Worm (Caenorhabditis elegans) whole organism, L4 larva: ENCODE results near the gene seld-1.
A peak's percentile ranks its signal among the peaks of the same experiment; 100 is the strongest.
"Not testable (repeated sequence)": the region's sequence is repeated elsewhere in the genome, so short reads cannot be mapped to it uniquely, and the experiment has no call there.

ENCODE experiments used
- hlh-30 ChIP-seq: sonication (generic microtip); optimal IDR thresholded peaks from 2 replicates; lab custom pipeline; 2017; ENCODE audit warnings: antibody characterized with exemption, mild to moderate bottlenecking, missing genetic modification characterization, missing compliant biosample characterization; ENCODE audit not compliant: insufficient read depth
- sdz-12 ChIP-seq: fragments of 200-800 bp; sonication (Bioruptor generic); optimal IDR thresholded peaks from 2 replicates; lab custom pipeline; 2018; ENCODE audit warnings: mild to moderate bottlenecking, missing genetic modification characterization, missing compliant biosample characterization
- skn-1 ChIP-seq: fragments of 150-350 bp; optimal IDR thresholded peaks from 2 replicates; lab custom pipeline; 2014; ENCODE audit warnings: missing biosample characterization, missing genetic modification characterization
- snpc-1.2 ChIP-seq: fragments of 200-800 bp; sonication (Bioruptor generic); IDR thresholded peaks from 2 replicates; pipeline ENCODE4 v1.3.6; 2022; ENCODE audit warnings: missing genetic modification reagents, missing genetic modification characterization, missing compliant biosample characterization
- zag-1 ChIP-seq: fragments of 150-350 bp; optimal IDR thresholded peaks from 2 replicates; lab custom pipeline; 2014; ENCODE audit warnings: missing biosample characterization, missing genetic modification characterization

ce11 chrIV:13463889-13464288 lies 41.4 kb upstream of the seld-1 start:
- not testable (repeated sequence) for TF ChIP-seq skn-1 (tag; lab: Kevin White, UChicago); sdz-12 (GFP tag; lab: Kevin White, UChicago); hlh-30 (tag; lab: Kevin White, UChicago); zag-1
- TF ChIP-seq snpc-1.2 (GFP tag; lab: Robert Waterston, UW) = peak; percentile 80
